Worm (Caenorhabditis elegans): ENCODE data around the gene Y49F6A.12.

- TF ChIP-seq pqm-1 (tag; optimal IDR thresholded peaks at IDR 0.05) (no peak), ahr-1 (tag; optimal IDR thresholded peaks at IDR 0.05) (no peak), pha-4 (tag; optimal IDR thresholded peaks at IDR 0.05) (no peak), dmd-4 (tag; optimal IDR thresholded peaks at IDR 0.05; ENCODE audit: borderline replicate concordance) (no peak), che-1 (tag; optimal IDR thresholded peaks at IDR 0.05) (no peak)
Observed at ce11 chrII:3583402-3583801, 12.0 kb upstream of the Y49F6A.12 start, which contains the start of gene srh-60.

Data from whole organism, late embryonic.